Worm (Caenorhabditis elegans): ENCODE data around the gene str-198.
A peak's percentile ranks its signal among the peaks of the same experiment; 100 is the strongest.

The str-198 gene

DNA sequence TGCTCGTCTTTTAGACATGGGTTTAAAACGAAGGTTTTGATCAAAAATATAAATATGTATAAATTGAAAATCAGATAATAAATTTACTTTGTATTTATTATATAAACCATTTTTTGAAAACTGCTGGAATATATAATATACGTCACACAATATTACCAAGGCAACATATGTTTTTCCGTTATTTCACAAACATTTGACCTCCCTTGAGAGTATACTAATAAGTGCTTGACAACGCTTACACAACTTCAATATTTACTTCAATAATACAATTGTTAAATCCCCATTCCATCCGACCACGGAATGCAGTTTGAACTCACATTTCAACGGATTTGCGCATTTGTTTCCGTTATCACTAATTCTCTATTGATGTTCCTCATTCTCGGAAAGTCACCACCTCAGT, at the start of gene str-198:
Gene str-198 (plus strand): TSS at position 301 of the 400 bp plus-strand sequence.
- TF ChIP-seq tab-1 (GFP tag; IDR thresholded peaks at IDR 0.05) (no peak), ztf-29 (GFP tag; IDR thresholded peaks at IDR 0.05) (no peak), flt-1 (GFP tag; IDR thresholded peaks at IDR 0.05) (no peak), med-1 (GFP tag; optimal IDR thresholded peaks at IDR 0.05; ENCODE audit: insufficient read depth) (no peak), klf-2 (GFP tag; conservative IDR thresholded peaks at IDR 0.05) (no peak), T22C8.4 (GFP tag; IDR thresholded peaks at IDR 0.05) (no peak), cog-1 (tag; optimal IDR thresholded peaks at IDR 0.05) (no peak), ztf-23 (GFP tag; IDR thresholded peaks at IDR 0.05) (no peak), ref-1 (GFP tag; conservative IDR thresholded peaks at IDR 0.05) (no peak)

DNA sequence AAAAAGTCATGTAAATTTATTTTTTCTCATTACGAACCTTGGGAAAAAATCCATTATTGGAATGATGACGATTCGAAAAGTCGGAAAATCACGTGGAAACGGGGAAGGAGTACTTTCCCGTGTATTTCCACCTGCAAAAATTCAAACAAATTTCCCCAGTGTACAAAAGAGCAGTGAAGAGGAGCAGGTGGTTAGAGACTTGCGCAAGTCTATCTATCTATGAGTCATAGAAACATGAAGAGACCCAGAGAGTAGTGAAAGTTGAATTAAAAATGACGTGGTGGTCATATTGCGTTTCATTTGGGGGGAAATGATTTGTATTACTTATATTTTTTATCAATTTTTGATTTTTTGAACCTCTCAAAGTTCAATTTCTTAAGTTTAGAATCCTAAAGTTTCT, 47.2 kb upstream of the str-198 start, which contains the start of gene nhr-50:
Gene nhr-50 (minus strand): TSS at position 199 of the 400 bp plus-strand sequence.
- TF ChIP-seq tab-1 (GFP tag; IDR thresholded peaks at IDR 0.05) (no peak), med-1 (GFP tag; optimal IDR thresholded peaks at IDR 0.05; ENCODE audit: insufficient read depth) (no peak)

DNA sequence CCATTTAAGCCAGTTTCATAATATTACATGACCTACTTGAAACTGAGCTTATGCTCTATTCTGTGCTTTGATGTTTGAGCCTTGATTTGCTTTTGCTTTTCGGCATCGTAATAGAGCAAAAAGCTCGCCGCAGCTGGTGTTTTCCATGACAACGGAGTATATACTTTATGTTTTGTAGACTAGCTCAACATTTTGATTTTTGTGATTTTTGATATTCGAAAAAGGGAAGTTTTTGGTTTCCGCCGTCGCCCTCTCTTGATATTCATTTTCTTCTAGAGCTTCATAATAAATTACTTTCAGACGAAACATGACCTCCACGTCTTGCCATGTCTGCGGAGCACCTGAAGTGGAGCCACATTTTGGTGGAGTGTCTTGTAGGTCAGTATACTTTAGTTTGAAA, 45.3 kb upstream of the str-198 start, which contains the start of gene nhr-63:
Gene nhr-63 (plus strand): TSS at position 301 of the 400 bp plus-strand sequence.
- TF ChIP-seq ztf-23 (GFP tag; IDR thresholded peaks at IDR 0.05) (no peak), T22C8.4 (GFP tag; IDR thresholded peaks at IDR 0.05) (no peak), flt-1 (GFP tag; IDR thresholded peaks at IDR 0.05) (no peak), klf-2 (GFP tag; conservative IDR thresholded peaks at IDR 0.05) (no peak), med-1 (GFP tag; optimal IDR thresholded peaks at IDR 0.05; ENCODE audit: insufficient read depth) (no peak), ztf-29 (GFP tag; IDR thresholded peaks at IDR 0.05) (no peak), cog-1 (tag; optimal IDR thresholded peaks at IDR 0.05) (no peak)

DNA sequence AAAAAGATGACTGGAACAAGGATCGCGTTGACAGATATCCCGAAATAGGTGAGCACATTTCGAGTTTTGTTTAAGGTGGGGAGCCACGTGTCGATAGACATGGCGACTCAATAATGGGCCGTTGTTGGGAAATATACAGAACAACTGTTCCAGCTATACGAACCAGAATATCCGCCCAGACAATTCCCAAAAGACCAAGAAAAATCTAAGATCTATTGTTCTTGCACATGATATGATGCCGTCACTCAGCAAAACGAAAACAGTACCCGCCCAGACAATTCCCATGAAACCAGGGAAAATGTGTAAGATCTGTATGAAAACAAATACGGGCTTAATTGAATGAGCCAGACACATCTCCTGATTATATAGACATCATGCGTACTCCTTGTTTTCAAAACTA, 40.1 kb upstream of the str-198 start, which contains the start of gene str-231:
Gene str-231 (minus strand): TSS at position 101 of the 400 bp plus-strand sequence.
- TF ChIP-seq med-1 (GFP tag; optimal IDR thresholded peaks at IDR 0.05; ENCODE audit: insufficient read depth) (no peak), ref-1 (GFP tag; conservative IDR thresholded peaks at IDR 0.05) (no peak), klf-2 (GFP tag; conservative IDR thresholded peaks at IDR 0.05) (no peak), T22C8.4 (GFP tag; IDR thresholded peaks at IDR 0.05) (no peak), ztf-29 (GFP tag; IDR thresholded peaks at IDR 0.05) (no peak), tab-1 (GFP tag; IDR thresholded peaks at IDR 0.05) (no peak), flt-1 (GFP tag; IDR thresholded peaks at IDR 0.05) (no peak), ztf-23 (GFP tag; IDR thresholded peaks at IDR 0.05) (no peak), cog-1 (tag; optimal IDR thresholded peaks at IDR 0.05) (no peak)

DNA sequence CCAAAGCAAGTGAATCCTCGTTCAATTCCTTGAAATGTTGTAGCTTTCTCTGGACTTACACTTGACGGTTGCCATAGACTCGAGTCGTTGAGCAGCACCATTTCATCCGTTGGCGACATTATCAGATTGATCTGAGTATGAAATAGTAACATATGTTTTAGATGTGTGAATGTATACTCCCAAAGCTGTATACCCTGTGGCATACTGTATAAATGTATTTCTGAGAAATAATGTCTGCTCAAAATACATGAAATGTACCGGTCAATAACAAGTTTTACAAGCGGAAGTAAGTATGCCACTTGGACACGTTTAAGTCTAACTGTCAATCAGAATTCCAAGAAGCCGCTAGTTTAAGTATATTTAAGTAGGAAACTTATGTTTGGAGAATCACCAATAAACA, 38.0 kb upstream of the str-198 start, which contains the start of gene str-233:
Gene str-233 (minus strand): TSS at position 101 of the 400 bp plus-strand sequence.
- no peak for TF ChIP-seq cog-1 (tag; optimal IDR thresholded peaks at IDR 0.05)
- no peak for TF ChIP-seq flt-1 (GFP tag; IDR thresholded peaks at IDR 0.05)

DNA sequence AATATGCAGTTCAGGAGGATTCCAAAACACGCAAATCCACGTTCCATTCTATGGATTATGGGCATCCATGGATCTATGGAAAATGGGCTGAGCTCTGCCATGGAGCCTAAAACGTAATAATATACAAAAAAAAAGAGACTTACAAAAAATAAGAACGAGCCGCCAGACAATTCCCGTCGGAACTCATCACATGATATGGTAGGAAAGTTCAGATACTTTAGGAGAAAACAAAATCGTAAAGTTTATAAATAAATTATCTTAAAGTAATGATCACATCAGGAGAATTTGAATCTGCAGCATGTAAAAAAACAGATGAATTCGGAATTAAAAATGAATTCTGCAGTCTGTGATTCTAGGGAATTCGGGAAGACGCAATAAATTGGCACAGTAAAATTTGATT, 32.0 kb upstream of the str-198 start, which contains the start of gene str-232:
Gene str-232 (minus strand): TSS at position 101 of the 400 bp plus-strand sequence.
- TF ChIP-seq ztf-29 (GFP tag; IDR thresholded peaks at IDR 0.05) (no peak), cog-1 (tag; optimal IDR thresholded peaks at IDR 0.05) (no peak), klf-2 (GFP tag; conservative IDR thresholded peaks at IDR 0.05) (no peak), med-1 (GFP tag; optimal IDR thresholded peaks at IDR 0.05; ENCODE audit: insufficient read depth) (no peak), flt-1 (GFP tag; IDR thresholded peaks at IDR 0.05) (no peak), tab-1 (GFP tag; IDR thresholded peaks at IDR 0.05) (no peak), ref-1 (GFP tag; conservative IDR thresholded peaks at IDR 0.05) (no peak), ztf-23 (GFP tag; IDR thresholded peaks at IDR 0.05) (no peak), T22C8.4 (GFP tag; IDR thresholded peaks at IDR 0.05) (no peak)

DNA sequence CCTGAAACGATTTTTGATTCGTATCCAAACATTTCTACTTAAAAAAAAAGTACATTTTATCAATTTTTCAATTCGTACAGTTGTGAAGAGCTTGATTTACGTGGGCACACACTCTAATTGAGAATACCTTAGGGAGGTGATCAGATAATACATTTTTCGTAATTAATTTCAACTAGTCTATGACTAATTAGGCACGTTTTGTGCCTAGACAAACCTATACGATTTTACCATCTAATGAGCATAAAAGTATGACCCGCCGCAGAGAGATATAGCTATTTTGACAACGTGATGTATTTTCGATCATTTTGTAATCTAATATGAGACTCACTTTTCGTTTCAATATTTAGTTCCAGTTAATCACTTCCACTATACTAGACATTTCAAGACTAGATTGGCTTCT, 30.6 kb upstream of the str-198 start:
- TF ChIP-seq tab-1 (GFP tag; IDR thresholded peaks at IDR 0.05) = no peak
- TF ChIP-seq T22C8.4 (GFP tag; IDR thresholded peaks at IDR 0.05) = no peak
- TF ChIP-seq cog-1 (tag; optimal IDR thresholded peaks at IDR 0.05) = no peak
- no peak for TF ChIP-seq med-1 (GFP tag; optimal IDR thresholded peaks at IDR 0.05; ENCODE audit: insufficient read depth)
- no peak for TF ChIP-seq ztf-23 (GFP tag; IDR thresholded peaks at IDR 0.05)
- TF ChIP-seq ztf-29 (GFP tag; IDR thresholded peaks at IDR 0.05) = no peak
- no peak for TF ChIP-seq klf-2 (GFP tag; conservative IDR thresholded peaks at IDR 0.05)
- TF ChIP-seq flt-1 (GFP tag; IDR thresholded peaks at IDR 0.05) = no peak
- no peak for TF ChIP-seq ref-1 (GFP tag; conservative IDR thresholded peaks at IDR 0.05)

DNA sequence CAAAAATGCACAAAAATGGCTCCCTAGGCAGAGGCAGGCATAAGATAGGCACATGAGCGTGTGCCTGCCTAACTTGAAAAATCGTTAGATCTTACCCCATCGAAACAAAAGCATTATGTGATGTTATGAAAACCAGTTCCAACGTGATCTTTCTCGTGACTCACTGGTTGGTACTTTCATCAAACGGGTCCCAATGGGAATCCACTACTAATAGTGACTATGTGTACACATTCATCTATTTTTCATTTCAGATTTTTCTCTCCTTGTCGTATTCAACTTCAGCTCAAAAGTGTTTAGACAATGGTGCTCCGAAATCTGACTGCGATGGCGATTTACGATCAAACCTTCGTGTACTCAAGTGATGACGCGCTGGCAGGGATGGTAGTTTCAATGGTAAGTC, 29.9 kb upstream of the str-198 start, which contains the start of gene srx-43:
Gene srx-43 (plus strand): TSS at position 301 of the 400 bp plus-strand sequence.
- no peak for TF ChIP-seq flt-1 (GFP tag; IDR thresholded peaks at IDR 0.05)
- TF ChIP-seq T22C8.4 (GFP tag; IDR thresholded peaks at IDR 0.05) = no peak
- TF ChIP-seq klf-2 (GFP tag; conservative IDR thresholded peaks at IDR 0.05) = no peak
- TF ChIP-seq ztf-29 (GFP tag; IDR thresholded peaks at IDR 0.05) = no peak
- TF ChIP-seq tab-1 (GFP tag; IDR thresholded peaks at IDR 0.05) = no peak
- no peak for TF ChIP-seq med-1 (GFP tag; optimal IDR thresholded peaks at IDR 0.05; ENCODE audit: insufficient read depth)
- TF ChIP-seq cog-1 (tag; optimal IDR thresholded peaks at IDR 0.05) = no peak
- TF ChIP-seq ztf-23 (GFP tag; IDR thresholded peaks at IDR 0.05) = no peak
- no peak for TF ChIP-seq ref-1 (GFP tag; conservative IDR thresholded peaks at IDR 0.05)

DNA sequence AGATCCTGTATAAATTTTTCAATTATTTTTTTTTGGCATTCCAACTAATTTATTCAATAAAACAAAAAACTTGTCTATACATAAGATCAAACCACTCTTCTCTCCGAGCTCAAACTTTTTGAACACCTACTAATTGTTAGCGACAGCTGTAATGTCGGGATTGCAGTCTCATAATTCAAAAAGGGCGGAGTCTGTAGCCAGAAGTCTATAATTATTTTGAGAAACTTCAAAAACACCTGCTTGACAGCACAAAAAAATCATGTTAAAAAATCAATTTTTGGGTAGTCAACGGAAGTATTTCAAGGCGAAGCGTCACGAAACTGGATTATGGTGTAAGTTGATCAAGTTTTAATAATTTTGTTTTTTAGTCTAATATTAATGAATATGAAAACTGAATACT, 27.6 kb upstream of the str-198 start, which contains the start of gene srx-44:
Gene srx-44 (plus strand): TSS at position 301 of the 400 bp plus-strand sequence.
- no peak for TF ChIP-seq klf-2 (GFP tag; conservative IDR thresholded peaks at IDR 0.05)
- TF ChIP-seq med-1 (GFP tag; optimal IDR thresholded peaks at IDR 0.05; ENCODE audit: insufficient read depth) = no peak
- no peak for TF ChIP-seq tab-1 (GFP tag; IDR thresholded peaks at IDR 0.05)
- TF ChIP-seq ztf-29 (GFP tag; IDR thresholded peaks at IDR 0.05) = no peak
- TF ChIP-seq flt-1 (GFP tag; IDR thresholded peaks at IDR 0.05) = no peak
- no peak for TF ChIP-seq T22C8.4 (GFP tag; IDR thresholded peaks at IDR 0.05)
- no peak for TF ChIP-seq cog-1 (tag; optimal IDR thresholded peaks at IDR 0.05)
- TF ChIP-seq ref-1 (GFP tag; conservative IDR thresholded peaks at IDR 0.05) = no peak
- TF ChIP-seq ztf-23 (GFP tag; IDR thresholded peaks at IDR 0.05) = no peak

DNA sequence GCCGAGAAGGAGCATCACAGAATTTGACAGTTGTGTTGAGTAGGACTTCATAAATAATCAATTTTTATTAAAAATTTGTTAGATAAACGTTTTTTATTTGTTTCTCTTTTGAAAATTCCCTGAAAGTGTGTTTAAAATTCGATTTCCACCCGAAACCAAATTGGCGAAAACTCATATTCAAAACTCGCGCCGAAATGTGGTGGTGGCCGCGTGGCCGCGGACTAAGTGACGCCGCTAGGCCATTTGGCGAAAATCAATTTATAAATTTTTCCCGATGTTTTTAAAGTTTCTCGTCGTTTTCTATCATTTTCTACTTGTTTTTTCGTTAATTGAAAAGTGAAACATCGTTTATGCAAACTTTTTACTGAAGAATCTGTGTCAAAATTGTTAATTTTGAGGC, 25.0 kb upstream of the str-198 start:
- no peak for TF ChIP-seq tab-1 (GFP tag; IDR thresholded peaks at IDR 0.05)
- peak; percentile 61 for TF ChIP-seq flt-1 (GFP tag; IDR thresholded peaks at IDR 0.05)
- TF ChIP-seq klf-2 (GFP tag; conservative IDR thresholded peaks at IDR 0.05) = no peak
- TF ChIP-seq ztf-23 (GFP tag; IDR thresholded peaks at IDR 0.05) = 0 out of 2 replicates have a peak, but pooled peaks have one; percentile 40
- peak; percentile 30 for TF ChIP-seq cog-1 (tag; optimal IDR thresholded peaks at IDR 0.05)
- no peak; the same call in 1 of the 2 replicates for TF ChIP-seq T22C8.4 (GFP tag; IDR thresholded peaks at IDR 0.05)
- no peak for TF ChIP-seq ztf-29 (GFP tag; IDR thresholded peaks at IDR 0.05)

Data from whole organism, midembryonic.